Worm (Caenorhabditis elegans) whole organism, L1 larva: Measurements from ENCODE around the gene srt-43.

ENCODE experiments used
- aha-1 ChIP-seq: fragments of 150-350 bp; optimal IDR thresholded peaks from 2 replicates; lab custom pipeline; 2014; ENCODE audit warnings: missing biosample characterization, missing genetic modification characterization
- alr-1 ChIP-seq: fragments of 200-800 bp; sonication (Bioruptor generic); optimal IDR thresholded peaks from 2 replicates; lab custom pipeline; 2018; ENCODE audit warnings: borderline replicate concordance, mild to moderate bottlenecking, missing genetic modification characterization, missing compliant biosample characterization
- blmp-1 ChIP-seq: fragments of 150-350 bp; optimal IDR thresholded peaks from 2 replicates; lab custom pipeline; 2014; ENCODE audit warnings: missing biosample characterization, missing genetic modification characterization
- ceh-82 ChIP-seq, 3 experiments: fragments of 150-350 bp in 1 of 3; sonication (generic microtip) in 2 of 3; optimal IDR thresholded peaks; 2 replicates each; lab custom pipeline; 2014 to 2017; ENCODE audit warnings: missing biosample characterization in 3 of 3, missing genetic modification characterization in 3 of 3
- dpl-1 ChIP-seq, 3 experiments: fragments of 150-350 bp in 2 of 3; sonication (generic microtip) in 1 of 3; optimal IDR thresholded peaks; 2 replicates each; lab custom pipeline; 2014 to 2017; ENCODE audit warnings: missing biosample characterization in 3 of 3, missing genetic modification characterization in 3 of 3, missing genetic modification reagents in 3 of 3
- dsc-1 ChIP-seq: sonication (generic microtip); optimal IDR thresholded peaks from 2 replicates; lab custom pipeline; 2016; ENCODE audit warnings: mild to moderate bottlenecking, missing genetic modification characterization, missing compliant biosample characterization
- efl-3 ChIP-seq: fragments of 200-800 bp; sonication (Bioruptor generic); optimal IDR thresholded peaks from 2 replicates; lab custom pipeline; 2018; ENCODE audit warnings: mild to moderate bottlenecking, missing genetic modification characterization, missing compliant biosample characterization
- egl-13 ChIP-seq: sonication (generic microtip); optimal IDR thresholded peaks from 2 replicates; lab custom pipeline; 2016; ENCODE audit warnings: missing genotype, missing genetic modification reagents, missing genetic modification characterization, missing compliant biosample characterization
- elt-2 ChIP-seq: sonication (generic microtip); optimal IDR thresholded peaks from 2 replicates; lab custom pipeline; 2016; ENCODE audit warnings: missing genetic modification characterization, mild to moderate bottlenecking, inconsistent platforms, missing compliant biosample characterization, missing genetic modification reagents
- elt-3 ChIP-seq, 6 experiments: fragments of 150-350 bp in 1 of 6; sonication (generic microtip); optimal IDR thresholded peaks; 2 replicates each; lab custom pipeline; 2017 to 2018; ENCODE audit warnings: missing biosample characterization in 6 of 6, missing genetic modification characterization in 6 of 6, inconsistent platforms in 1 of 6
- ets-5 ChIP-seq: fragments of 200-800 bp; sonication (Bioruptor generic); IDR thresholded peaks from 2 replicates; pipeline ENCODE4 v1.3.6; 2022; ENCODE audit warnings: missing genetic modification characterization, missing compliant biosample characterization
- fkh-4 ChIP-seq: sonication (generic microtip); optimal IDR thresholded peaks from 2 replicates; lab custom pipeline; 2016; ENCODE audit warnings: missing compliant biosample characterization, missing genetic modification characterization, borderline replicate concordance
- fkh-8 ChIP-seq: sonication (generic microtip); optimal IDR thresholded peaks from 2 replicates; lab custom pipeline; 2016; ENCODE audit warnings: mild to moderate bottlenecking, missing genetic modification characterization, missing compliant biosample characterization
- fos-1 ChIP-seq: fragments of 150-350 bp; optimal IDR thresholded peaks from 2 replicates; lab custom pipeline; 2014; ENCODE audit warnings: missing biosample characterization, missing genetic modification characterization
- lin-13 ChIP-seq: fragments of 150-350 bp; optimal IDR thresholded peaks from 2 replicates; lab custom pipeline; 2014; ENCODE audit warnings: missing biosample characterization, missing genetic modification reagents, missing genetic modification characterization
- lin-35 ChIP-seq, 2 experiments: fragments of 150-350 bp; optimal IDR thresholded peaks; 2 replicates each; lab custom pipeline; 2014; ENCODE audit warnings: missing biosample characterization in 2 of 2, missing genetic modification characterization in 2 of 2, missing genetic modification reagents in 2 of 2
- lin-39 ChIP-seq: fragments of 150-350 bp; optimal IDR thresholded peaks from 2 replicates; lab custom pipeline; 2014; ENCODE audit warnings: missing biosample characterization, missing genetic modification reagents, missing genetic modification characterization
- lir-3 ChIP-seq: sonication (generic microtip); optimal IDR thresholded peaks from 2 replicates; lab custom pipeline; 2016; ENCODE audit warnings: mild to moderate bottlenecking, missing genetic modification characterization, moderate library complexity, missing compliant biosample characterization; ENCODE audit not compliant: poor library complexity
- mab-9 ChIP-seq: fragments of 200-800 bp; sonication (Bioruptor generic); IDR thresholded peaks from 2 replicates; pipeline ENCODE4 v1.3.6; 2022; ENCODE audit warnings: missing genetic modification reagents, missing genetic modification characterization, missing compliant biosample characterization
- mep-1 ChIP-seq: fragments of 150-350 bp; optimal IDR thresholded peaks from 2 replicates; lab custom pipeline; 2014; ENCODE audit warnings: missing biosample characterization, missing genetic modification characterization
- nhr-11 ChIP-seq: fragments of 150-350 bp; optimal IDR thresholded peaks from 2 replicates; lab custom pipeline; 2014; ENCODE audit warnings: missing biosample characterization, missing genetic modification characterization
- nhr-12 ChIP-seq: sonication (generic microtip); optimal IDR thresholded peaks from 2 replicates; lab custom pipeline; 2017; ENCODE audit warnings: missing biosample characterization, missing genetic modification characterization
- nhr-237 ChIP-seq: fragments of 150-350 bp; optimal IDR thresholded peaks from 2 replicates; lab custom pipeline; 2014; ENCODE audit warnings: missing biosample characterization, missing genetic modification characterization
- nhr-47 ChIP-seq: sonication (generic microtip); optimal IDR thresholded peaks from 2 replicates; lab custom pipeline; 2016; ENCODE audit warnings: mild to moderate bottlenecking, missing genetic modification characterization, moderate library complexity, missing compliant biosample characterization
- nhr-71 ChIP-seq: sonication (generic microtip); optimal IDR thresholded peaks from 2 replicates; lab custom pipeline; 2016; ENCODE audit warnings: mild to moderate bottlenecking, missing genetic modification characterization, moderate library complexity, missing compliant biosample characterization
- nhr-85 ChIP-seq: sonication (generic microtip); peaks from one replicate; lab custom pipeline; 2016; ENCODE audit warnings: missing genetic modification characterization, inconsistent platforms, missing compliant biosample characterization
- pax-3 ChIP-seq: fragments of 200-800 bp; sonication (Bioruptor generic); optimal IDR thresholded peaks from 2 replicates; lab custom pipeline; 2018; ENCODE audit warnings: mild to moderate bottlenecking, missing genetic modification characterization, moderate library complexity, missing compliant biosample characterization
- sptf-1 ChIP-seq: fragments of 150-350 bp; optimal IDR thresholded peaks from 2 replicates; lab custom pipeline; 2014; ENCODE audit warnings: missing biosample characterization, missing genetic modification characterization
- unc-130 ChIP-seq: fragments of 150-350 bp; optimal IDR thresholded peaks from 2 replicates; lab custom pipeline; 2017; ENCODE audit warnings: missing biosample characterization, missing genetic modification characterization, inconsistent platforms
- unc-62 ChIP-seq: fragments of 150-350 bp; optimal IDR thresholded peaks from 2 replicates; lab custom pipeline; 2014; ENCODE audit warnings: missing biosample characterization, missing genetic modification reagents, missing genetic modification characterization
- unc-98 ChIP-seq: fragments of 200-800 bp; sonication (Bioruptor generic); IDR thresholded peaks from 2 replicates; pipeline ENCODE4 v1.3.6; 2022; ENCODE audit warnings: missing genetic modification characterization, missing compliant biosample characterization
- ztf-4 ChIP-seq: fragments of 150-350 bp; optimal IDR thresholded peaks from 2 replicates; lab custom pipeline; 2014; ENCODE audit warnings: missing biosample characterization, missing genetic modification characterization

The srt-43 gene

ce11 chrV:12784861-12785260 lies 15.8 kb downstream of the srt-43 start, which contains the start of gene sre-20:
sre-20 (minus strand) TSS chrV:12784961.
- no peak for TF ChIP-seq lir-3
- peak; percentile 41 for TF ChIP-seq pax-3
- TF ChIP-seq fkh-8 (tag; lab: Kevin White, UChicago), result peak; percentile 7

- TF ChIP-seq pax-3, result peak; percentile 68
- TF ChIP-seq nhr-12 (tag; lab: Kevin White, UChicago), result no peak
- TF ChIP-seq unc-130 (tag; lab: Kevin White, UChicago), result no peak
- no peak for TF ChIP-seq ceh-82 (tag; optimal IDR thresholded peaks at IDR 0.05; lab: Kevin White, UChicago)
- peak; percentile 59 for TF ChIP-seq dsc-1 (tag; lab: Kevin White, UChicago)
- no peak for TF ChIP-seq lir-3
- TF ChIP-seq fkh-4, result no peak
- no peak for TF ChIP-seq mep-1 (tag; lab: Kevin White, UChicago)
- TF ChIP-seq alr-1, result no peak
- no peak for TF ChIP-seq sptf-1 (tag; lab: Kevin White, UChicago)
- TF ChIP-seq nhr-237, result no peak
These were observed 17.3 kb downstream of the srt-43 start for ce11 chrV:12786340-12786739.

- no peak for TF ChIP-seq ceh-82 (tag; optimal IDR thresholded peaks at IDR 0.05; lab: Kevin White, UChicago)
- peak; percentile 35 for TF ChIP-seq blmp-1 (tag; lab: Kevin White, UChicago)
These were observed 18.0 kb downstream of the srt-43 start, which contains the start of gene fkb-4 for ce11 chrV:12787026-12787425. fkb-4 (minus strand) TSS chrV:12787126.

ce11 chrV:12788451-12788850 lies 19.4 kb downstream of the srt-43 start, which contains the start of gene srbc-44:
srbc-44 (minus strand) TSS chrV:12788551.
- TF ChIP-seq efl-3 (GFP tag; lab: Kevin White, UChicago) (no peak), ets-5 (GFP tag; lab: Robert Waterston, UW) (no peak), lin-35 (GFP tag; optimal IDR thresholded peaks at IDR 0.05; lab: Kevin White, UChicago) (no peak), lin-39 (tag; lab: Kevin White, UChicago) (no peak), unc-62 (GFP tag; lab: Kevin White, UChicago) (no peak), dpl-1 (GFP tag; optimal IDR thresholded peaks at IDR 0.05; lab: Kevin White, UChicago) (no peak), nhr-71 (tag; lab: Kevin White, UChicago) (no peak), mab-9 (GFP tag; lab: Robert Waterston, UW) (no peak), fos-1 (tag; lab: Kevin White, UChicago) (no peak), unc-98 (GFP tag; lab: Robert Waterston, UW) (no peak), ztf-4 (no peak), nhr-85 (tag; lab: Kevin White, UChicago) (no peak), aha-1 (tag; lab: Kevin White, UChicago) (no peak), nhr-47 (no peak), nhr-11 (tag; lab: Kevin White, UChicago) (no peak)

ce11 chrV:12790188-12790587 lies 21.1 kb downstream of the srt-43 start, which contains the start of gene srbc-43:
srbc-43 (minus strand) TSS chrV:12790518.
- TF ChIP-seq egl-13 (tag; lab: Kevin White, UChicago) (no peak), elt-2 (tag; lab: Kevin White, UChicago) (peak; percentile 7)
- TF ChIP-seq, all 84 proteins: peak for 1

- TF ChIP-seq elt-2 (tag; lab: Kevin White, UChicago) (peak; percentile 48), lin-35 (GFP tag; optimal IDR thresholded peaks at IDR 0.05; lab: Kevin White, UChicago) (peak in 1 of 2 experiments; percentile 37), fos-1 (tag; lab: Kevin White, UChicago) (no peak)
These were observed 23.7 kb downstream of the srt-43 start, which contains the start of gene ugt-5 for ce11 chrV:12792752-12793151. ugt-5 (minus strand) TSS chrV:12792965.

ce11 chrV:12795196-12795595 lies 26.1 kb downstream of the srt-43 start, which contains the start of gene ugt-4:
ugt-4 (minus strand) TSS chrV:12795336.
- TF ChIP-seq elt-3 (tag; optimal IDR thresholded peaks at IDR 0.05; lab: Kevin White, UChicago) (peak in 1 of 6 experiments; percentile 47), elt-2 (tag; lab: Kevin White, UChicago) (peak; percentile 50), nhr-71 (tag; lab: Kevin White, UChicago) (peak; percentile 10), lin-35 (GFP tag; optimal IDR thresholded peaks at IDR 0.05; lab: Kevin White, UChicago) (peak in 1 of 2 experiments; percentile 36), lin-13 (GFP tag; lab: Kevin White, UChicago) (no peak)
